Worm (Caenorhabditis elegans) whole organism, L4 larva: ENCODE data around the gene rars-1.
A peak's percentile ranks its signal among the peaks of the same experiment; 100 is the strongest.

Experiments
- dve-1 ChIP-seq: sonication (generic microtip); optimal IDR thresholded peaks from 2 replicates; lab custom pipeline; 2017; ENCODE audit warnings: antibody characterized with exemption, mild to moderate bottlenecking, missing genetic modification characterization, missing compliant biosample characterization; ENCODE audit not compliant: insufficient read depth
- nhr-76 ChIP-seq: fragments of 150-350 bp; optimal IDR thresholded peaks from 2 replicates; lab custom pipeline; 2014; ENCODE audit warnings: missing biosample characterization, missing genetic modification characterization
- pha-4 ChIP-seq, 2 experiments: fragments of 150-350 bp in 1 of 2; fragments of 200-800 bp in 1 of 2; sonication (Bioruptor generic) in 1 of 2; IDR thresholded peaks in 1 of 2; optimal IDR thresholded peaks in 1 of 2; 2 replicates each; pipeline versions ENCODE4 v1.3.6 to Lab custom; 2014 to 2022; ENCODE audit warnings: missing genetic modification characterization in 2 of 2, missing genetic modification reagents in 2 of 2, missing biosample characterization in 1 of 2, missing compliant biosample characterization in 1 of 2
- skn-1 ChIP-seq: fragments of 150-350 bp; optimal IDR thresholded peaks from 2 replicates; lab custom pipeline; 2014; ENCODE audit warnings: missing biosample characterization, missing genetic modification characterization
- unc-62 ChIP-seq, 3 experiments: fragments of 150-350 bp in 1 of 3; sonication (generic microtip); optimal IDR thresholded peaks in 2 of 3; peaks in 1 of 3; 1 replicate in 1 of 3; 2 replicates in 2 of 3; lab custom pipeline; 2014 to 2017; ENCODE audit warnings: missing biosample characterization in 3 of 3, missing genetic modification characterization in 3 of 3, missing genetic modification reagents in 3 of 3, missing genotype in 1 of 3
- zag-1 ChIP-seq: fragments of 150-350 bp; optimal IDR thresholded peaks from 2 replicates; lab custom pipeline; 2014; ENCODE audit warnings: missing biosample characterization, missing genetic modification characterization

DNA sequence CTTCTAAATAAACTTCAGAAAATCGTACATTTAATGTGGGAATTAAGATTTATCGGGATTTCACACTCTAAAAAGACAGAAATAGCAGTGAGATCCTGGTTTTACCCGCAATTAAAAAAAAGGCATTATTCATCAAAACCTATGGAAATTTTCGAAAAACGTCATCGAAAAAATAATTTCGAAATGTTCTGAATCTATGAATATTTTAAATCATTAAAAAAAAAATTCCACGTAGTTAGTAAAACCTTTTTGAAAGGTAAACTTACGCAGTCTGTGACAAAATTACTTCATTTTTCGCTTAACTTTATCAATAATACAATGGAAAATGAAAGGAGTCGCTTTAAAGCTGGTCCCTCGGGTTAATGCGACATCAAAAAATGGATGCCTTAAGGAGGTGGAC is 39.6 kb upstream of the rars-1 start, which contains the start of gene C26E6.1:
- TF ChIP-seq dve-1 (tag; lab: Kevin White, UChicago): no peak
- no peak for TF ChIP-seq zag-1 (tag; lab: Kevin White, UChicago)
- no peak for TF ChIP-seq nhr-76 (tag; lab: Kevin White, UChicago)
- no peak for TF ChIP-seq skn-1 (tag; lab: Kevin White, UChicago)
- peak in 1 of 2 experiments; percentile 25 for TF ChIP-seq unc-62 (GFP tag; optimal IDR thresholded peaks at IDR 0.05 in 1 of 2; lab: Kevin White, UChicago)
- TF ChIP-seq unc-62 (tag; optimal IDR thresholded peaks at IDR 0.05; lab: Kevin White, UChicago): no peak
- no peak for TF ChIP-seq pha-4 (GFP tag; IDR thresholded peaks at IDR 0.05; lab: Robert Waterston, UW)
- TF ChIP-seq pha-4 (tag; optimal IDR thresholded peaks at IDR 0.05; lab: Kevin White, UChicago): no peak
